Worm (Caenorhabditis elegans) whole organism, L4/young adult: ENCODE data around the gene sox-4.

Experiments
- dao-5 ChIP-seq: sonication (generic microtip); optimal IDR thresholded peaks from 2 replicates; lab custom pipeline; 2016; ENCODE audit warnings: missing genotype, missing genetic modification characterization, moderate library complexity, missing compliant biosample characterization
- him-1 ChIP-seq: sonication (generic microtip); optimal IDR thresholded peaks from 2 replicates; lab custom pipeline; 2016; ENCODE audit warnings: missing genotype, missing genetic modification reagents, missing genetic modification characterization, missing compliant biosample characterization

ce11 chrX:3499867-3500266 is 8.9 kb downstream of the sox-4 start:
- TF ChIP-seq dao-5 (tag; lab: Kevin White, UChicago): no peak
- TF ChIP-seq him-1 (tag; lab: Kevin White, UChicago): no peak
